Fruit fly (Drosophila melanogaster) whole organism, embryonic: ENCODE results near the gene mRpS30.
A peak's percentile ranks its signal among the peaks of the same experiment; 100 is the strongest.

Source experiments
- ATbp ChIP-seq: fragments of 200-800 bp; sonication (Bioruptor generic); optimal IDR thresholded peaks from 2 replicates; lab custom pipeline; 2017; ENCODE audit warnings: missing biosample characterization, mild to moderate bottlenecking, missing genetic modification characterization, missing genetic modification reagents
- Antp ChIP-seq: fragments of 200-800 bp; sonication (Bioruptor generic); optimal IDR thresholded peaks from 3 replicates; lab custom pipeline; 2016; ENCODE audit warnings: missing biosample characterization, missing genetic modification characterization
- BEAF-32 ChIP-seq: fragments of 200-800 bp; sonication (Bioruptor generic); optimal IDR thresholded peaks from 3 replicates; lab custom pipeline; 2017; ENCODE audit warnings: missing biosample characterization, missing genetic modification characterization, mild to moderate bottlenecking, moderate library complexity, missing genetic modification reagents
- Bteb2 ChIP-seq: fragments of 200-800 bp; sonication (Bioruptor generic); optimal IDR thresholded peaks from 2 replicates; lab custom pipeline; 2016; ENCODE audit warnings: missing biosample characterization, missing genetic modification characterization
- CG1233 ChIP-seq: fragments of 200-800 bp; sonication (Bioruptor generic); optimal IDR thresholded peaks from 4 replicates; lab custom pipeline; 2018; ENCODE audit warnings: missing biosample characterization, mild to moderate bottlenecking, missing genetic modification characterization
- CG13894 ChIP-seq: fragments of 200-800 bp; sonication (Bioruptor generic); optimal IDR thresholded peaks from 3 replicates; lab custom pipeline; 2018; ENCODE audit warnings: missing biosample characterization, mild to moderate bottlenecking, missing genetic modification characterization, moderate library complexity
- CG15269 ChIP-seq: fragments of 200-800 bp; sonication (Bioruptor generic); optimal IDR thresholded peaks from 2 replicates; lab custom pipeline; 2018; ENCODE audit warnings: missing biosample characterization, mild to moderate bottlenecking, missing genetic modification characterization, moderate library complexity
- CG15601 ChIP-seq: fragments of 200-800 bp; sonication (Bioruptor generic); optimal IDR thresholded peaks from 3 replicates; lab custom pipeline; 2019; ENCODE audit warnings: missing biosample characterization, mild to moderate bottlenecking, missing genetic modification characterization, moderate library complexity
- CG16779 ChIP-seq: fragments of 200-800 bp; sonication (Bioruptor generic); IDR thresholded peaks from 2 replicates; pipeline ENCODE4 v1.3.6; 2022; ENCODE audit warnings: missing biosample characterization, missing genetic modification characterization
- CG17359 ChIP-seq: fragments of 200-800 bp; sonication (Bioruptor generic); optimal IDR thresholded peaks from 3 replicates; lab custom pipeline; 2018; ENCODE audit warnings: missing biosample characterization, mild to moderate bottlenecking, missing genetic modification characterization, moderate library complexity
- CG17829 ChIP-seq: fragments of 200-800 bp; optimal IDR thresholded peaks from 2 replicates; lab custom pipeline; 2019; ENCODE audit warnings: missing biosample characterization, mild to moderate bottlenecking, missing genetic modification characterization, moderate library complexity
- CG30020 ChIP-seq: fragments of 200-800 bp; optimal IDR thresholded peaks from 2 replicates; lab custom pipeline; 2019; ENCODE audit warnings: missing biosample characterization, mild to moderate bottlenecking, missing genetic modification characterization, moderate library complexity
- CG34224 ChIP-seq: fragments of 200-800 bp; sonication (Bioruptor generic); IDR thresholded peaks from 3 replicates; pipeline ENCODE4 v1.3.6; 2022; ENCODE audit warnings: missing biosample characterization, missing genetic modification characterization; ENCODE audit not compliant: partially characterized antibody
- CG7839 ChIP-seq: fragments of 200-800 bp; sonication (Bioruptor generic); optimal IDR thresholded peaks from 3 replicates; lab custom pipeline; 2018; ENCODE audit warnings: missing biosample characterization, mild to moderate bottlenecking, missing genetic modification characterization, moderate library complexity
- CG8924 ChIP-seq: fragments of 200-800 bp; optimal IDR thresholded peaks from 3 replicates; lab custom pipeline; 2019; ENCODE audit warnings: missing biosample characterization, mild to moderate bottlenecking, missing genetic modification characterization, moderate library complexity
- CG9797 ChIP-seq: fragments of 200-800 bp; sonication (Bioruptor generic); optimal IDR thresholded peaks from 3 replicates; lab custom pipeline; 2018; ENCODE audit warnings: missing biosample characterization, mild to moderate bottlenecking, missing genetic modification characterization
- Dfd ChIP-seq, 2 experiments: fragments of >200 bp; optimal IDR thresholded peaks; 2 replicates each; lab custom pipeline; 2017; ENCODE audit warnings: missing biosample characterization in 2 of 2, missing genetic modification characterization in 2 of 2
- Fer2 ChIP-seq: fragments of 200-800 bp; sonication (Bioruptor generic); optimal IDR thresholded peaks from 2 replicates; lab custom pipeline; 2018; ENCODE audit warnings: missing biosample characterization, mild to moderate bottlenecking, missing genetic modification characterization, moderate library complexity
- HLH54F ChIP-seq: fragments of 200-800 bp; sonication (Bioruptor generic); optimal IDR thresholded peaks from 3 replicates; lab custom pipeline; 2016; ENCODE audit warnings: missing biosample characterization, missing genetic modification characterization
- Hey ChIP-seq: fragments of 200-800 bp; sonication (Bioruptor generic); optimal IDR thresholded peaks from 3 replicates; lab custom pipeline; 2018; ENCODE audit warnings: missing biosample characterization, mild to moderate bottlenecking, missing genetic modification characterization
- HmgD ChIP-seq: fragments of 200-800 bp; sonication (Bioruptor generic); optimal IDR thresholded peaks from 3 replicates; lab custom pipeline; 2016; ENCODE audit warnings: missing biosample characterization, missing genetic modification characterization
- Med ChIP-seq: fragments of 200-800 bp; sonication (Bioruptor generic); peaks from one replicate; lab custom pipeline; 2016; ENCODE audit warnings: missing biosample characterization, missing genetic modification characterization, mild to moderate bottlenecking, inconsistent platforms, moderate library complexity
- Nf-YB ChIP-seq: fragments of 200-800 bp; sonication (Bioruptor generic); optimal IDR thresholded peaks from 3 replicates; lab custom pipeline; 2019; ENCODE audit warnings: missing biosample characterization, mild to moderate bottlenecking, missing genetic modification characterization, moderate library complexity
- Scr ChIP-seq: fragments of 200-800 bp; sonication (Bioruptor generic); IDR thresholded peaks from 2 replicates; pipeline ENCODE4 v1.3.6; 2022; ENCODE audit warnings: missing biosample characterization, missing genetic modification characterization; ENCODE audit not compliant: partially characterized antibody
- amos ChIP-seq: fragments of 200-800 bp; sonication (Bioruptor generic); IDR thresholded peaks from 2 replicates; pipeline ENCODE4 v1.3.6; 2022; ENCODE audit warnings: missing biosample characterization, missing genetic modification characterization; ENCODE audit not compliant: partially characterized antibody
- ase ChIP-seq: fragments of 200-800 bp; sonication (Bioruptor generic); IDR thresholded peaks from 3 replicates; pipeline ENCODE4 v1.3.6; 2022; ENCODE audit warnings: missing biosample characterization, missing genetic modification characterization
- ato ChIP-seq: fragments of 200-800 bp; sonication (Bioruptor generic); IDR thresholded peaks from 2 replicates; pipeline ENCODE4 v1.3.6; 2022; ENCODE audit warnings: missing biosample characterization, missing genetic modification characterization; ENCODE audit not compliant: partially characterized antibody
- dm ChIP-seq: fragments of 200-800 bp; sonication (Bioruptor generic); optimal IDR thresholded peaks from 3 replicates; lab custom pipeline; 2016; ENCODE audit warnings: missing biosample characterization, missing genetic modification characterization
- dpn ChIP-seq, 2 experiments: fragments of 200-800 bp; sonication (Bioruptor generic); optimal IDR thresholded peaks; 3 replicates each; lab custom pipeline; 2016; ENCODE audit warnings: missing biosample characterization in 2 of 2, missing genetic modification characterization in 2 of 2
- emc ChIP-seq: fragments of 200-800 bp; sonication (Bioruptor generic); optimal IDR thresholded peaks from 2 replicates; lab custom pipeline; 2016; ENCODE audit warnings: missing biosample characterization, missing genetic modification characterization
- exex ChIP-seq: fragments of 200-800 bp; sonication (Bioruptor generic); optimal IDR thresholded peaks from 4 replicates; lab custom pipeline; 2018; ENCODE audit warnings: missing biosample characterization, mild to moderate bottlenecking, missing genetic modification characterization, moderate library complexity
- fd102C ChIP-seq: fragments of 200-800 bp; sonication (Bioruptor generic); optimal IDR thresholded peaks from 2 replicates; lab custom pipeline; 2018; ENCODE audit warnings: missing biosample characterization, mild to moderate bottlenecking, missing genetic modification characterization, moderate library complexity
- fu2 ChIP-seq: fragments of 200-800 bp; sonication (Bioruptor generic); optimal IDR thresholded peaks from 2 replicates; lab custom pipeline; 2016; ENCODE audit warnings: missing biosample characterization, missing genetic modification characterization
- gcm2 ChIP-seq: fragments of 200-800 bp; sonication (Bioruptor generic); optimal IDR thresholded peaks from 2 replicates; lab custom pipeline; 2016; ENCODE audit warnings: missing biosample characterization, missing genetic modification characterization
- grn ChIP-seq: fragments of 200-800 bp; sonication (Bioruptor generic); optimal IDR thresholded peaks from 3 replicates; lab custom pipeline; 2017; ENCODE audit warnings: missing biosample characterization, missing genetic modification characterization
- hbn ChIP-seq: fragments of 200-800 bp; sonication (Bioruptor generic); IDR thresholded peaks from 2 replicates; pipeline ENCODE4 v1.3.6; 2022; ENCODE audit warnings: missing biosample characterization, missing genetic modification characterization; ENCODE audit not compliant: partially characterized antibody
- kah ChIP-seq: fragments of 200-800 bp; sonication (Bioruptor generic); optimal IDR thresholded peaks from 2 replicates; lab custom pipeline; 2018; ENCODE audit warnings: missing biosample characterization, mild to moderate bottlenecking, missing genetic modification characterization
- lilli ChIP-seq: fragments of 200-800 bp; sonication (Bioruptor generic); optimal IDR thresholded peaks from 3 replicates; lab custom pipeline; 2016; ENCODE audit warnings: missing biosample characterization, missing genetic modification characterization
- luna ChIP-seq: fragments of 200-800 bp; sonication (Bioruptor generic); optimal IDR thresholded peaks from 2 replicates; lab custom pipeline; 2016; ENCODE audit warnings: missing biosample characterization, missing genetic modification characterization
- mld ChIP-seq: fragments of 200-800 bp; sonication (Bioruptor generic); IDR thresholded peaks from 3 replicates; pipeline ENCODE4 v1.3.6; 2022; ENCODE audit warnings: missing biosample characterization, missing genetic modification characterization; ENCODE audit not compliant: partially characterized antibody
- pan ChIP-seq, 4 experiments: fragments of >200 bp in 3 of 4; fragments of 200-800 bp in 1 of 4; sonication (Bioruptor generic) in 1 of 4; optimal IDR thresholded peaks in 3 of 4; IDR thresholded peaks in 1 of 4; 2 replicates each; pipeline versions ENCODE4 v1.3.6 to Lab custom; 2017 to 2022; ENCODE audit warnings: missing biosample characterization in 2 of 4, missing genetic modification characterization in 2 of 4, mixed read lengths in 1 of 4
- pho ChIP-seq: fragments of 200-800 bp; sonication (Bioruptor generic); optimal IDR thresholded peaks from 2 replicates; lab custom pipeline; 2016; ENCODE audit warnings: missing biosample characterization, missing genetic modification characterization
- sc ChIP-seq, 3 experiments: fragments of >200 bp in 2 of 3; fragments of 200-800 bp in 1 of 3; sonication (Bioruptor generic) in 1 of 3; optimal IDR thresholded peaks; 2 replicates in 2 of 3; 3 replicates in 1 of 3; lab custom pipeline; 2017; ENCODE audit warnings: mild to moderate bottlenecking in 1 of 3, missing biosample characterization in 1 of 3, missing genetic modification characterization in 1 of 3, missing genetic modification reagents in 1 of 3
- tll ChIP-seq, 2 experiments: fragments of 200-800 bp in 1 of 2; fragments of >200 bp in 1 of 2; sonication (Bioruptor generic) in 1 of 2; optimal IDR thresholded peaks; 2 replicates each; lab custom pipeline; 2017 to 2019; ENCODE audit warnings: missing biosample characterization in 2 of 2, missing genetic modification characterization in 2 of 2, mild to moderate bottlenecking in 1 of 2, moderate library complexity in 1 of 2
- ttk ChIP-seq: fragments of 200-800 bp; sonication (Bioruptor generic); IDR thresholded peaks from 2 replicates; pipeline ENCODE4 v2.1.2; 2022; ENCODE audit warnings: missing biosample characterization, missing genetic modification characterization
- vnd ChIP-seq: fragments of 200-800 bp; sonication (Bioruptor generic); IDR thresholded peaks from 3 replicates; pipeline ENCODE4 v1.3.6; 2022; ENCODE audit warnings: missing biosample characterization, missing genetic modification characterization; ENCODE audit not compliant: partially characterized antibody

The mRpS30 gene

dm6 chrX:15760447-15761297 is 25.2 kb upstream of the mRpS30 start, which contains the start of the genes Graf and mRpL3 (continued):
- no peak for TF ChIP-seq CG17829 (tag; lab: Kevin White, UChicago)
- TF ChIP-seq emc (GFP tag; lab: Kevin White, UChicago), result no peak
- TF ChIP-seq lilli (GFP tag; lab: Kevin White, UChicago), result no peak
- no peak for TF ChIP-seq fd102C (GFP tag; lab: Kevin White, UChicago)
- no peak for TF ChIP-seq luna (GFP tag; lab: Kevin White, UChicago)
- TF ChIP-seq CG15269 (tag; lab: Kevin White, UChicago), result no peak
- no peak for TF ChIP-seq HLH54F (GFP tag; lab: Kevin White, UChicago)
- peak; percentile 90 for TF ChIP-seq vnd
- TF ChIP-seq gcm2 (GFP tag; lab: Kevin White, UChicago), result no peak
- TF ChIP-seq hbn (GFP tag; lab: Robert Waterston, UW), result peak; percentile 77
- TF ChIP-seq ATbp (GFP tag; lab: Kevin White, UChicago), result no peak
- peak; percentile 30 for TF ChIP-seq CG8924
- peak; percentile 67 for TF ChIP-seq CG17359 (tag; lab: Kevin White, UChicago)
- TF ChIP-seq CG9797 (GFP tag; lab: Kevin White, UChicago), result no peak
- TF ChIP-seq CG16779 (GFP tag; lab: Robert Waterston, UW), result no peak
- TF ChIP-seq CG7839 (tag; lab: Kevin White, UChicago), result no peak
- no peak for TF ChIP-seq Hey (tag; lab: Kevin White, UChicago)
- TF ChIP-seq sc (optimal IDR thresholded peaks at IDR 0.05; lab: Kevin White, UChicago), result no peak
- TF ChIP-seq sc (GFP tag; optimal IDR thresholded peaks at IDR 0.05; lab: Kevin White, UChicago), result no peak
- TF ChIP-seq ato (GFP tag; lab: Robert Waterston, UW), result peak; percentile 90
- TF ChIP-seq pan (optimal IDR thresholded peaks at IDR 0.05; lab: Kevin White, UChicago), result no peak
- TF ChIP-seq pan (GFP tag; optimal IDR thresholded peaks at IDR 0.05 in 1 of 2, IDR thresholded peaks at IDR 0.05 in 1 of 2), result no peak
- no peak for TF ChIP-seq CG15601 (tag; lab: Kevin White, UChicago)
- TF ChIP-seq dpn (GFP tag; optimal IDR thresholded peaks at IDR 0.05; lab: Kevin White, UChicago), result no peak
- TF ChIP-seq dm (GFP tag; lab: Kevin White, UChicago), result peak; percentile 22
- TF ChIP-seq Fer2 (tag; lab: Kevin White, UChicago), result no peak
- no peak for TF ChIP-seq CG13894 (tag; lab: Kevin White, UChicago)
- TF ChIP-seq fu2 (GFP tag; lab: Kevin White, UChicago), result no peak
- peak; percentile 86 for TF ChIP-seq BEAF-32 (GFP tag; lab: Kevin White, UChicago)
- no peak for TF ChIP-seq ttk (GFP tag; lab: Robert Waterston, UW)
- TF ChIP-seq Nf-YB (GFP tag; lab: Kevin White, UChicago), result no peak
- no peak for TF ChIP-seq Dfd (GFP tag; optimal IDR thresholded peaks at IDR 0.05; lab: Kevin White, UChicago)
- peak; percentile 96 for TF ChIP-seq CG30020 (tag; lab: Kevin White, UChicago)
- TF ChIP-seq pho, result no peak
- peak; percentile 96 for TF ChIP-seq kah
- TF ChIP-seq HmgD (GFP tag; lab: Kevin White, UChicago), result no peak
- TF ChIP-seq Antp (GFP tag; lab: Kevin White, UChicago), result no peak
- TF ChIP-seq exex (tag; lab: Kevin White, UChicago), result peak; percentile 8
- peak; percentile 14 for TF ChIP-seq grn (GFP tag; lab: Kevin White, UChicago)
- peak; percentile 87 for TF ChIP-seq CG34224 (GFP tag; lab: Robert Waterston, UW)
- TF ChIP-seq CG1233 (GFP tag; lab: Kevin White, UChicago), result no peak
- no peak for TF ChIP-seq ase
- peak in 1 of 2 experiments; percentile 2 for TF ChIP-seq tll (GFP tag; optimal IDR thresholded peaks at IDR 0.05; lab: Kevin White, UChicago)
- peak; percentile 95 for TF ChIP-seq amos (GFP tag; lab: Robert Waterston, UW)
- TF ChIP-seq Bteb2 (GFP tag; lab: Kevin White, UChicago), result no peak
- peak; percentile 48 for TF ChIP-seq Med
- peak; percentile 86 for TF ChIP-seq Scr (GFP tag; lab: Robert Waterston, UW)
- TF ChIP-seq mld (GFP tag; lab: Robert Waterston, UW), result peak; percentile 92
